Worm (Caenorhabditis elegans) whole organism, L4 larva: Measurements from ENCODE around the gene Y54G11A.4.

Experiments
- T20F7.1 ChIP-seq: fragments of 200-800 bp; sonication (Bioruptor generic); optimal IDR thresholded peaks from 2 replicates; lab custom pipeline; 2018; ENCODE audit warnings: mild to moderate bottlenecking, missing genetic modification characterization, missing compliant biosample characterization
- ama-1 ChIP-seq: fragments of 150-350 bp; optimal IDR thresholded peaks from 2 replicates; lab custom pipeline; 2014; ENCODE audit warnings: inconsistent platforms, mixed read lengths
- attf-4 ChIP-seq: sonication (generic microtip); optimal IDR thresholded peaks from 3 replicates; lab custom pipeline; 2017; ENCODE audit warnings: missing biosample characterization, missing genetic modification characterization
- dpl-1 ChIP-seq: fragments of 150-350 bp; optimal IDR thresholded peaks from 2 replicates; lab custom pipeline; 2014; ENCODE audit warnings: missing biosample characterization, missing genetic modification reagents, missing genetic modification characterization
- fos-1 ChIP-seq: fragments of 150-350 bp; optimal IDR thresholded peaks from 2 replicates; lab custom pipeline; 2014; ENCODE audit warnings: missing biosample characterization, missing genetic modification characterization
- nhr-10 ChIP-seq: fragments of 150-350 bp; optimal IDR thresholded peaks from 2 replicates; lab custom pipeline; 2014; ENCODE audit warnings: missing biosample characterization, missing genetic modification characterization
- nhr-77 ChIP-seq: fragments of 150-350 bp; optimal IDR thresholded peaks from 2 replicates; lab custom pipeline; 2014; ENCODE audit warnings: missing biosample characterization, missing genetic modification characterization
- pha-4 ChIP-seq, 2 experiments: fragments of 150-350 bp in 1 of 2; fragments of 200-800 bp in 1 of 2; sonication (Bioruptor generic) in 1 of 2; IDR thresholded peaks in 1 of 2; optimal IDR thresholded peaks in 1 of 2; 2 replicates each; pipeline versions ENCODE4 v1.3.6 to Lab custom; 2014 to 2022; ENCODE audit warnings: missing genetic modification characterization in 2 of 2, missing genetic modification reagents in 2 of 2, missing biosample characterization in 1 of 2, missing compliant biosample characterization in 1 of 2
- pqm-1 ChIP-seq: sonication (generic microtip); optimal IDR thresholded peaks from 2 replicates; lab custom pipeline; 2017; ENCODE audit warnings: missing biosample characterization, missing genetic modification characterization
- snpc-1.2 ChIP-seq: fragments of 200-800 bp; sonication (Bioruptor generic); IDR thresholded peaks from 2 replicates; pipeline ENCODE4 v1.3.6; 2022; ENCODE audit warnings: missing genetic modification reagents, missing genetic modification characterization, missing compliant biosample characterization
- unc-62 ChIP-seq, 3 experiments: fragments of 150-350 bp in 1 of 3; sonication (generic microtip); optimal IDR thresholded peaks in 2 of 3; peaks in 1 of 3; 1 replicate in 1 of 3; 2 replicates in 2 of 3; lab custom pipeline; 2014 to 2017; ENCODE audit warnings: missing biosample characterization in 3 of 3, missing genetic modification characterization in 3 of 3, missing genetic modification reagents in 3 of 3, missing genotype in 1 of 3
- zag-1 ChIP-seq: fragments of 150-350 bp; optimal IDR thresholded peaks from 2 replicates; lab custom pipeline; 2014; ENCODE audit warnings: missing biosample characterization, missing genetic modification characterization
- ztf-7 ChIP-seq: fragments of 150-350 bp; optimal IDR thresholded peaks from 2 replicates; lab custom pipeline; 2014; ENCODE audit warnings: missing biosample characterization, missing genetic modification characterization

DNA sequence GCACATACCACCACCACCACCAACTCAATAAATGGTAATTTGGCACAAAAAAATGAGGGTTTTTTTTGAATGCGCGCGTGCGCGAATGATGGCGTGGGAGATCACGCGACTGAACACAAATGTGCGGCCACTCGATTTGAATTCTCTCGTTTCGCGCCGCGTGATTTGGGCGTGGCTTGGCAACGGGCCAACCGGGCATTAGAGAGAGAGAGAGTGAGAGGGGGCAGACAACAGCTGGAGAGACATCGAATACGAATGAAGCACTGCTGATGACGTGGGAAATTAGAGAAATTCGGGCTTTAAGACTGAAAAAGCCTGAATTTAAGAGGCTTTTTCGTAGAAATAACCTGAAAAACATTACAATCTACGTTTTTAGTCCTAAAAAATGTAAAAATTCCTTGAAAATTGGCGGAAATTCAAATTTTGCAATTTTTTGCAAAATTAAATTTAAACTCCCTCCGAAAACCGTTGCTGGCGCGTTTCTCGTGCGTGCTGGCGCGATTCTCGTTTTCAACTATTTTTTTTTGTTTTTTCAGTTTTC, 41.1 kb upstream of the Y54G11A.4 start:
- TF ChIP-seq dpl-1 (peak; percentile 97), zag-1 (tag; lab: Kevin White, UChicago) (no peak), pha-4 (GFP tag; IDR thresholded peaks at IDR 0.05; lab: Robert Waterston, UW) (peak; percentile 91), pha-4 (tag; optimal IDR thresholded peaks at IDR 0.05; lab: Kevin White, UChicago) (peak; percentile 26), T20F7.1 (GFP tag; lab: Kevin White, UChicago) (peak; percentile 88), ztf-7 (tag; lab: Kevin White, UChicago) (no peak), nhr-10 (tag; lab: Kevin White, UChicago) (peak; percentile 48), pqm-1 (tag; lab: Kevin White, UChicago) (no peak), nhr-77 (tag; lab: Kevin White, UChicago) (peak; percentile 95), fos-1 (peak; percentile 64), attf-4 (tag; lab: Kevin White, UChicago) (no peak), ama-1 (lab: Kevin White, UChicago) (peak; percentile 81), unc-62 (GFP tag; optimal IDR thresholded peaks at IDR 0.05 in 1 of 2; lab: Kevin White, UChicago) (peak in 1 of 2 experiments; percentile 99), unc-62 (tag; optimal IDR thresholded peaks at IDR 0.05; lab: Kevin White, UChicago) (peak; percentile 5), snpc-1.2 (0 out of 2 replicates have a peak, but pooled peaks have one; percentile 49)
